Worm (Caenorhabditis elegans) whole organism, midembryonic: ENCODE results near the gene C02D5.2.

ENCODE experiments used
- ztf-23 ChIP-seq: fragments of 200-800 bp; sonication (Bioruptor generic); IDR thresholded peaks from 2 replicates; pipeline ENCODE4 v1.3.6; 2022; ENCODE audit warnings: missing genetic modification reagents, missing genetic modification characterization, missing compliant biosample characterization
- ztf-29 ChIP-seq: fragments of 200-800 bp; sonication (Bioruptor generic); IDR thresholded peaks from 2 replicates; pipeline ENCODE4 v1.3.6; 2022; ENCODE audit warnings: missing genetic modification reagents, missing genetic modification characterization, missing compliant biosample characterization

- no peak for TF ChIP-seq ztf-29 (GFP tag; lab: Robert Waterston, UW)
- no peak for TF ChIP-seq ztf-23 (GFP tag; lab: Robert Waterston, UW)
Observed at ce11 chrIII:8534647-8535181, 22.4 kb upstream of the C02D5.2 start, which contains the start of gene trp-1.
